Fruit fly (Drosophila melanogaster) whole organism, embryonic: ENCODE results near the gene CG7974.

ENCODE experiments used
- Atf3 ChIP-seq: fragments of 200-800 bp; sonication (Bioruptor generic); optimal IDR thresholded peaks from 3 replicates; lab custom pipeline; 2016; ENCODE audit warnings: missing biosample characterization, missing genetic modification characterization
- Bgb ChIP-seq: fragments of 200-800 bp; sonication (Bioruptor generic); IDR thresholded peaks from 2 replicates; pipeline ENCODE4 v1.3.6; 2022; ENCODE audit warnings: missing biosample characterization, missing genetic modification characterization; ENCODE audit not compliant: partially characterized antibody
- CG10209 ChIP-seq: fragments of 200-800 bp; sonication (Bioruptor generic); optimal IDR thresholded peaks from 3 replicates; lab custom pipeline; 2017; ENCODE audit warnings: missing biosample characterization, mild to moderate bottlenecking, missing genetic modification characterization, missing genetic modification reagents
- CG10366 ChIP-seq: fragments of 200-800 bp; sonication (Bioruptor generic); IDR thresholded peaks from 2 replicates; pipeline ENCODE4 v1.3.6; 2022; ENCODE audit warnings: missing biosample characterization, missing genetic modification characterization
- CG12391 ChIP-seq: fragments of 200-800 bp; sonication (Bioruptor generic); optimal IDR thresholded peaks from 3 replicates; lab custom pipeline; 2018; ENCODE audit warnings: missing biosample characterization, mild to moderate bottlenecking, missing genetic modification characterization, moderate library complexity
- CG12659 ChIP-seq: fragments of 200-800 bp; sonication (Bioruptor generic); optimal IDR thresholded peaks from 3 replicates; lab custom pipeline; 2017; ENCODE audit warnings: mild to moderate bottlenecking, missing biosample characterization, missing genetic modification reagents, missing genetic modification characterization
- CG14014 ChIP-seq: fragments of 200-800 bp; sonication (Bioruptor generic); IDR thresholded peaks from 2 replicates; pipeline ENCODE4 v1.3.6; 2022; ENCODE audit warnings: missing biosample characterization, missing genetic modification characterization
- CG14050 ChIP-seq: fragments of 200-800 bp; sonication (Bioruptor generic); IDR thresholded peaks from 3 replicates; pipeline ENCODE4 v1.3.6; 2022; ENCODE audit warnings: missing biosample characterization, missing genetic modification characterization
- CG15514 ChIP-seq: fragments of 200-800 bp; sonication (Bioruptor generic); optimal IDR thresholded peaks from 3 replicates; lab custom pipeline; 2017; ENCODE audit warnings: missing biosample characterization, missing genetic modification characterization, mild to moderate bottlenecking, moderate library complexity, missing genetic modification reagents
- CG18599 ChIP-seq: fragments of 200-800 bp; sonication (Bioruptor generic); optimal IDR thresholded peaks from 3 replicates; lab custom pipeline; 2017; ENCODE audit warnings: missing biosample characterization, missing genetic modification characterization, mild to moderate bottlenecking, moderate library complexity, missing genetic modification reagents
- CG32772 ChIP-seq: fragments of 200-800 bp; sonication (Bioruptor generic); IDR thresholded peaks from 2 replicates; pipeline ENCODE4 v1.3.6; 2022; ENCODE audit warnings: missing biosample characterization, missing genetic modification characterization
- CG3407 ChIP-seq: fragments of 200-800 bp; sonication (Bioruptor generic); optimal IDR thresholded peaks from 2 replicates; lab custom pipeline; 2018; ENCODE audit warnings: missing biosample characterization, mild to moderate bottlenecking, missing genetic modification characterization
- CG3847 ChIP-seq: fragments of 200-800 bp; sonication (Bioruptor generic); IDR thresholded peaks from 2 replicates; pipeline ENCODE4 v1.3.6; 2022; ENCODE audit warnings: missing biosample characterization, missing genetic modification characterization
- CG6689 ChIP-seq: fragments of 200-800 bp; sonication (Bioruptor generic); IDR thresholded peaks from 2 replicates; pipeline ENCODE4 v1.3.6; 2022; ENCODE audit warnings: missing biosample characterization, missing genetic modification characterization
- CkIIα-i1 ChIP-seq: fragments of 200-800 bp; sonication (Bioruptor generic); IDR thresholded peaks from 2 replicates; pipeline ENCODE4 v1.3.6; 2022; ENCODE audit warnings: missing biosample characterization, missing genetic modification characterization
- CoRest ChIP-seq: fragments of 200-800 bp; sonication (Bioruptor generic); optimal IDR thresholded peaks from 3 replicates; lab custom pipeline; 2018; ENCODE audit warnings: missing biosample characterization, mild to moderate bottlenecking, missing genetic modification characterization, moderate library complexity
- D ChIP-seq, 2 experiments: fragments of 200-800 bp in 1 of 2; fragments of >200 bp in 1 of 2; sonication (Bioruptor generic) in 1 of 2; optimal IDR thresholded peaks; 2 replicates in 1 of 2; 3 replicates in 1 of 2; lab custom pipeline; 2017; ENCODE audit warnings: mild to moderate bottlenecking in 1 of 2, missing biosample characterization in 1 of 2, missing genetic modification characterization in 1 of 2, missing genetic modification reagents in 1 of 2
- D19B ChIP-seq: fragments of 200-800 bp; sonication (Bioruptor generic); optimal IDR thresholded peaks from 2 replicates; lab custom pipeline; 2017; ENCODE audit warnings: missing biosample characterization, mild to moderate bottlenecking, missing genetic modification characterization
- Deaf1 ChIP-seq: fragments of 200-800 bp; optimal IDR thresholded peaks from 3 replicates; lab custom pipeline; 2019; ENCODE audit warnings: missing biosample characterization, mild to moderate bottlenecking, missing genetic modification characterization, moderate library complexity
- E2f2 ChIP-seq: fragments of 200-800 bp; sonication (Bioruptor generic); IDR thresholded peaks from 2 replicates; pipeline ENCODE4 v1.3.6; 2022; ENCODE audit warnings: missing biosample characterization, missing genetic modification characterization
- HLH3B ChIP-seq: fragments of 200-800 bp; sonication (Bioruptor generic); IDR thresholded peaks from 2 replicates; pipeline ENCODE4 v1.3.6; 2022; ENCODE audit warnings: missing biosample characterization, missing genetic modification characterization
- Hmr ChIP-seq: fragments of 200-800 bp; sonication (Bioruptor generic); optimal IDR thresholded peaks from 3 replicates; lab custom pipeline; 2017; ENCODE audit warnings: mild to moderate bottlenecking, missing biosample characterization, missing genetic modification reagents, missing genetic modification characterization
- Oaz ChIP-seq: fragments of 200-800 bp; sonication (Bioruptor generic); IDR thresholded peaks from 2 replicates; pipeline ENCODE4 v1.3.6; 2022; ENCODE audit warnings: missing biosample characterization, missing genetic modification characterization
- Rfx ChIP-seq: fragments of 200-800 bp; sonication (Bioruptor generic); IDR thresholded peaks from 2 replicates; pipeline ENCODE4 v1.3.6; 2022; ENCODE audit warnings: missing biosample characterization, missing genetic modification characterization
- Xrp1 ChIP-seq: fragments of 200-800 bp; sonication (Bioruptor generic); IDR thresholded peaks from 2 replicates; pipeline ENCODE4 v1.3.6; 2022; ENCODE audit warnings: missing biosample characterization, missing genetic modification characterization
- caup ChIP-seq: fragments of 200-800 bp; sonication (Bioruptor generic); optimal IDR thresholded peaks from 3 replicates; lab custom pipeline; 2017; ENCODE audit warnings: missing biosample characterization, mild to moderate bottlenecking, missing genetic modification characterization, moderate library complexity; ENCODE audit not compliant: severe bottlenecking
- chn ChIP-seq: fragments of 200-800 bp; sonication (Bioruptor generic); optimal IDR thresholded peaks from 2 replicates; lab custom pipeline; 2016; ENCODE audit warnings: missing biosample characterization, missing genetic modification characterization
- dmrt11E ChIP-seq: fragments of 200-800 bp; sonication (Bioruptor generic); optimal IDR thresholded peaks from 3 replicates; lab custom pipeline; 2018; ENCODE audit warnings: missing biosample characterization, mild to moderate bottlenecking, missing genetic modification characterization, moderate library complexity
- hb ChIP-seq: fragments of 200-800 bp; sonication (Bioruptor generic); IDR thresholded peaks from 3 replicates; pipeline ENCODE4 v1.3.6; 2022; ENCODE audit warnings: missing biosample characterization, missing genetic modification characterization; ENCODE audit not compliant: partially characterized antibody
- ken ChIP-seq: fragments of 200-800 bp; sonication (Bioruptor generic); IDR thresholded peaks from 3 replicates; pipeline ENCODE4 v1.3.6; 2022; ENCODE audit warnings: missing biosample characterization, missing genetic modification characterization
- lilli ChIP-seq: fragments of 200-800 bp; sonication (Bioruptor generic); optimal IDR thresholded peaks from 3 replicates; lab custom pipeline; 2016; ENCODE audit warnings: missing biosample characterization, missing genetic modification characterization
- pan ChIP-seq, 4 experiments: fragments of >200 bp in 3 of 4; fragments of 200-800 bp in 1 of 4; sonication (Bioruptor generic) in 1 of 4; optimal IDR thresholded peaks in 3 of 4; IDR thresholded peaks in 1 of 4; 2 replicates each; pipeline versions ENCODE4 v1.3.6 to Lab custom; 2017 to 2022; ENCODE audit warnings: missing biosample characterization in 2 of 4, missing genetic modification characterization in 2 of 4, mixed read lengths in 1 of 4
- peb ChIP-seq: fragments of 200-800 bp; sonication (Bioruptor generic); IDR thresholded peaks from 2 replicates; pipeline ENCODE4 v1.3.6; 2022; ENCODE audit warnings: missing biosample characterization, missing genetic modification characterization
- pfk ChIP-seq: fragments of 200-800 bp; sonication (Bioruptor generic); optimal IDR thresholded peaks from 2 replicates; lab custom pipeline; 2018; ENCODE audit warnings: missing biosample characterization, mild to moderate bottlenecking, missing genetic modification characterization, moderate library complexity
- prd ChIP-seq, 3 experiments: fragments of >200 bp in 2 of 3; fragments of 200-800 bp in 1 of 3; sonication (Bioruptor generic) in 1 of 3; optimal IDR thresholded peaks in 2 of 3; IDR thresholded peaks in 1 of 3; 2 replicates in 2 of 3; 3 replicates in 1 of 3; pipeline versions ENCODE4 v1.3.6 to Lab custom; 2017 to 2022; ENCODE audit warnings: missing biosample characterization in 1 of 3, missing genetic modification characterization in 1 of 3
- pzg ChIP-seq: fragments of 200-800 bp; sonication (Bioruptor generic); optimal IDR thresholded peaks from 3 replicates; lab custom pipeline; 2018; ENCODE audit warnings: missing biosample characterization, mild to moderate bottlenecking, missing genetic modification characterization, moderate library complexity
- row ChIP-seq: fragments of 200-800 bp; sonication (Bioruptor generic); IDR thresholded peaks from 3 replicates; pipeline ENCODE4 v1.3.6; 2022; ENCODE audit warnings: missing biosample characterization, missing genetic modification characterization
- sisA ChIP-seq: fragments of 200-800 bp; sonication (Bioruptor generic); IDR thresholded peaks from 2 replicates; pipeline ENCODE4 v1.3.6; 2022; ENCODE audit warnings: missing biosample characterization, missing genetic modification characterization
- stc ChIP-seq: fragments of 200-800 bp; sonication (Bioruptor generic); IDR thresholded peaks from 2 replicates; pipeline ENCODE4 v1.3.6; 2022; ENCODE audit warnings: missing biosample characterization, missing genetic modification characterization
- ttk ChIP-seq: fragments of 200-800 bp; sonication (Bioruptor generic); IDR thresholded peaks from 2 replicates; pipeline ENCODE4 v2.1.2; 2022; ENCODE audit warnings: missing biosample characterization, missing genetic modification characterization
- tup ChIP-seq: fragments of 200-800 bp; sonication (Bioruptor generic); optimal IDR thresholded peaks from 2 replicates; lab custom pipeline; 2016; ENCODE audit warnings: missing biosample characterization, mild to moderate bottlenecking, missing genetic modification characterization, moderate library complexity
- wdn ChIP-seq: fragments of 200-800 bp; sonication (Bioruptor generic); IDR thresholded peaks from 2 replicates; pipeline ENCODE4 v1.3.6; 2022; ENCODE audit warnings: missing biosample characterization, missing genetic modification characterization
- zen2 ChIP-seq: fragments of 200-800 bp; sonication (Bioruptor generic); IDR thresholded peaks from 3 replicates; pipeline ENCODE4 v1.3.6; 2022; ENCODE audit warnings: missing biosample characterization, missing genetic modification characterization; ENCODE audit not compliant: partially characterized antibody

Gene CG7974

DNA sequence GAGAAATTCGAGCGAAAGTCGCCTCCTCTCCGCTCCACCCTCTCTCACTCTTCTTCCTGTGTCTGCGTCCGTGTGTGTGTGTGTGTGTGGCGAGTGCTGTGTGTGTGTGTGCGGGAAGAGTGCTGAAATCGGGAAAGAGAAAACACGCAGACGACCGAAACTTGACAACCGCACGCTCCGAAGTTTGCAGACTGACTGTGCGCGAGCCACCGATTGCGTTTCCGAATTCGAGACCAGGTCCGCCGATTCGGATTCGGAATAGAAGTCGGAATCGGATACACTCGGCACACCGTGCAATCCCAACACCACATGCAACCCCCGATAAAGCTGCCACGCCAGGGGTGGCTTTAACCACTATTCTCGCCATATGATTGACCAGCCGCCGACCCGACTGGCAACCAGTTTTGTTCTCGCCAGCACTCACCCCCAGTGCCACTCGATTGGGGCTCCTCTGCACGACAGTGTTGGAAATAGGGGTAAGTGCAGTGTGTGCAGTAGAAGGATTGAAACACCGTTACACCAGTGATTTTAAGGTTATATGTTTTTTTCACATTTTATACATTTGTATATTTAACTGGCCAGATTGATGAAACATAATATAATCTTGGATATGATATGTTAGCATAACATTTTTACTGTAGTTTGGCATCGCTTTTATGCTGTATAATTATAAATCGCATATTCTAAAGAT, 36.6 kb upstream of the CG7974 start, which contains the start of gene CG13928 (continued):
- TF ChIP-seq hb (GFP tag; lab: Robert Waterston, UW) (no peak), ttk (GFP tag; lab: Robert Waterston, UW) (0 out of 2 replicates have a peak, but pooled peaks have one; percentile 17), Atf3 (GFP tag; lab: Kevin White, UChicago) (no peak), row (GFP tag; lab: Robert Waterston, UW) (peak; percentile 62)

DNA sequence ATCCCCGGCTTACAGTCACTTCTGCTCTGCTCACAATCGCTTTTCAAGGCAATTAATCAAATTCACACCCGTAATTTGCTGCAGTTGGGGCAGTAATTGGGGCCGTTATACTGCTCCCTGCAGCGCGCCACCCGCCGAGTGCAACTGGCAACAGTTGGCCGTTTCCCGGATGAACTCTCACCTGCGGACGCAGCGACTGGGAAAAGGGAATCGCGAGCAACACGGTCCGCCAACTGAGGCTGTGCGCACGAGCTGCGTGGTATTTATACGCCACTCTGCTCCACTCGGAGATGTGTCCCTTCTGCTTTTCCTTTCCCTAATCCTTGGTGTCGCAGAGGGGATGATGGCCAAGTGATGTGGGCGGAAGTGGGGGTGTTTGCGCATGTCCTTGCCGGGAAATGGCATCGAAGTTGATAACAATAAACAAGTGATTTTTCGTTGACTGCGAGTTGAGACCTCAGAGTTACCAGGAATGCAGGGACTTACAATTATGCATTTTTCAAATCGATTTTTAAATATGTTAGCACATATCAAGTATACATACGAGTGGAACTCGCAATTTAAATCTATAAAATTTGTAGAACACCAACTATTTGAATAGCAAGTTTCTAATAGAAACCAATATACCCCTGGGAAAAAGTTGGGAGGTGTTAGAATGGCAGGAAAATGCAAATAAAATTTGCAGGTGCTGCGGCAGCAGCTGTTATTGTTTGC, 35.7 kb upstream of the CG7974 start, which contains the start of gene GC:
TSS of gene GC (minus strand) at position 238 of the 714 bp plus-strand sequence.
- TF ChIP-seq CG14014 (GFP tag; lab: Robert Waterston, UW): 0 out of 2 replicates have a peak, but pooled peaks have one; percentile 13
- no peak for TF ChIP-seq caup (GFP tag; lab: Kevin White, UChicago)
- TF ChIP-seq Rfx (GFP tag; lab: Robert Waterston, UW): 0 out of 2 replicates have a peak, but pooled peaks have one; percentile 13
- TF ChIP-seq CkIIα-i1 (GFP tag; lab: Robert Waterston, UW): no peak
- TF ChIP-seq CG18599 (GFP tag; lab: Kevin White, UChicago): peak; percentile 26
- TF ChIP-seq CG10209 (GFP tag; lab: Kevin White, UChicago): peak; percentile 26
- peak; percentile 5 for TF ChIP-seq CoRest (tag; lab: Kevin White, UChicago)
- 0 out of 2 replicates have a peak, but pooled peaks have one; percentile 14 for TF ChIP-seq Xrp1
- no peak for TF ChIP-seq CG14050 (GFP tag; lab: Robert Waterston, UW)
- TF ChIP-seq D19B (GFP tag; lab: Kevin White, UChicago): peak; percentile 60
- TF ChIP-seq CG3847 (GFP tag; lab: Robert Waterston, UW): 0 out of 2 replicates have a peak, but pooled peaks have one; percentile 4
- peak; percentile 32; the same call in 1 of the 2 replicates for TF ChIP-seq CG6689 (GFP tag; lab: Robert Waterston, UW)
- TF ChIP-seq chn: no peak
- peak; percentile 30; the same call in 1 of the 2 replicates for TF ChIP-seq sisA
- peak; percentile 27; the same call in 1 of the 2 replicates for TF ChIP-seq E2f2 (GFP tag; lab: Robert Waterston, UW)
- TF ChIP-seq Deaf1: peak; percentile 40
- peak; percentile 37; the same call in 1 of the 2 replicates for TF ChIP-seq Bgb (GFP tag; lab: Robert Waterston, UW)
- TF ChIP-seq CG12391: peak; percentile 4
- TF ChIP-seq dmrt11E (tag; lab: Kevin White, UChicago): no peak
- peak; percentile 5 for TF ChIP-seq CG15514 (GFP tag; lab: Kevin White, UChicago)
- TF ChIP-seq CG10366 (GFP tag; lab: Robert Waterston, UW): peak; percentile 24
- TF ChIP-seq ken (GFP tag; lab: Robert Waterston, UW): 0 out of 3 replicates have a peak, but pooled peaks have one; percentile 22
- TF ChIP-seq HLH3B (GFP tag; lab: Robert Waterston, UW): peak; percentile 34; the same call in 1 of the 2 replicates
- no peak for TF ChIP-seq pfk
- peak; percentile 49 for TF ChIP-seq Hmr
- no peak for TF ChIP-seq CG3407
- no peak for TF ChIP-seq pan (optimal IDR thresholded peaks at IDR 0.05; lab: Kevin White, UChicago)
- peak in 1 of 2 experiments; percentile 39 for TF ChIP-seq pan (GFP tag; optimal IDR thresholded peaks at IDR 0.05 in 1 of 2, IDR thresholded peaks at IDR 0.05 in 1 of 2)
- TF ChIP-seq CG12659 (GFP tag; lab: Kevin White, UChicago): peak; percentile 17
- TF ChIP-seq stc: peak; percentile 47
- TF ChIP-seq prd (optimal IDR thresholded peaks at IDR 0.05; lab: Kevin White, UChicago): no peak
- 0 out of 3 replicates have a peak, but pooled peaks have one; percentile 21 for TF ChIP-seq prd (GFP tag; IDR thresholded peaks at IDR 0.05; lab: Robert Waterston, UW)
- TF ChIP-seq tup (GFP tag; lab: Kevin White, UChicago): no peak
- TF ChIP-seq zen2 (GFP tag; lab: Robert Waterston, UW): 0 out of 3 replicates have a peak, but pooled peaks have one; percentile 25
- TF ChIP-seq Oaz (GFP tag; lab: Robert Waterston, UW): no peak
- TF ChIP-seq lilli (GFP tag; lab: Kevin White, UChicago): peak; percentile 49
- TF ChIP-seq peb (GFP tag; lab: Robert Waterston, UW): no peak
- TF ChIP-seq wdn (GFP tag; lab: Robert Waterston, UW): no peak
- peak; percentile 47; the same call in 1 of the 2 replicates for TF ChIP-seq CG32772 (GFP tag; lab: Robert Waterston, UW)
- TF ChIP-seq D (optimal IDR thresholded peaks at IDR 0.05; lab: Kevin White, UChicago): no peak
- no peak for TF ChIP-seq D (GFP tag; optimal IDR thresholded peaks at IDR 0.05; lab: Kevin White, UChicago)
- TF ChIP-seq pzg: peak; percentile 4
